Worm (Caenorhabditis elegans) whole organism, L3 larva: Measurements from ENCODE around the gene C16A11.2.

ENCODE experiments used
- ama-1 ChIP-seq: fragments of 150-350 bp; optimal IDR thresholded peaks from 2 replicates; lab custom pipeline; 2018
- nhr-11 ChIP-seq: fragments of 150-350 bp; optimal IDR thresholded peaks from 2 replicates; lab custom pipeline; 2014; ENCODE audit warnings: missing biosample characterization, missing genetic modification characterization
- unc-39 ChIP-seq: sonication (generic microtip); optimal IDR thresholded peaks from 4 replicates; lab custom pipeline; 2017; ENCODE audit warnings: missing biosample characterization, missing genetic modification characterization
- ztf-4 ChIP-seq: fragments of 150-350 bp; optimal IDR thresholded peaks from 2 replicates; lab custom pipeline; 2014; ENCODE audit warnings: missing biosample characterization, missing genetic modification characterization

DNA sequence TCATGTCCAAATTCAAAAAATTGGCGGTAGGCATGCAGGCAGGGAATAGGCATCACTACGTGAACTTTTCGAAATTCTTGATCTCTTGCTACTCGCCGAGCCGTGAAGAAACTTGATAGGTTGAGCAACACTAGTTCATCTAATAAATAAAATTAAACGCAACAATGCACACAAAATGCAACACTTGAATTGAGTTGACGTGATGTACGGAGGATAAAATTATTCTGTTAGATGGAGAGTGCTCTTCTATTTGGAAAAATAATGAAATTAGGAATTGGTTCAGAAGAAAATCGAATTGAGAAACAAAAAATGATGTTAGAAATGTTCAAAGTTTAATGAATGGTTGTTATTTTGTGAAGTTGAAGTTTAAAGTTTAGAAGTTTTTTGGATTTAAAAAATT lies 38.9 kb downstream of the C16A11.2 start:
- TF ChIP-seq unc-39 (no peak), ama-1 (no peak), nhr-11 (no peak), ztf-4 (tag; lab: Kevin White, UChicago) (no peak)
